Worm (Caenorhabditis elegans) whole organism, L1 larva: ENCODE results near the gene nhr-121.

Experiments
- Y116A8C.19 ChIP-seq: sonication (generic microtip); optimal IDR thresholded peaks from 2 replicates; lab custom pipeline; 2016; ENCODE audit warnings: missing compliant biosample characterization, missing genetic modification characterization, borderline replicate concordance
- alr-1 ChIP-seq: fragments of 200-800 bp; sonication (Bioruptor generic); optimal IDR thresholded peaks from 2 replicates; lab custom pipeline; 2018; ENCODE audit warnings: borderline replicate concordance, mild to moderate bottlenecking, missing genetic modification characterization, missing compliant biosample characterization
- aly-2 ChIP-seq: fragments of 150-350 bp; optimal IDR thresholded peaks from 2 replicates; lab custom pipeline; 2014; ENCODE audit warnings: missing biosample characterization, missing genetic modification characterization
- blmp-1 ChIP-seq: fragments of 150-350 bp; optimal IDR thresholded peaks from 2 replicates; lab custom pipeline; 2014; ENCODE audit warnings: missing biosample characterization, missing genetic modification characterization
- ceh-88 ChIP-seq: fragments of 200-800 bp; sonication (Bioruptor generic); IDR thresholded peaks from 2 replicates; pipeline ENCODE4 v1.3.6; 2022; ENCODE audit warnings: missing genetic modification characterization, missing compliant biosample characterization
- ces-1 ChIP-seq: fragments of 150-350 bp; optimal IDR thresholded peaks from 2 replicates; lab custom pipeline; 2014; ENCODE audit warnings: missing biosample characterization, missing genetic modification reagents, missing genetic modification characterization
- dsc-1 ChIP-seq: sonication (generic microtip); optimal IDR thresholded peaks from 2 replicates; lab custom pipeline; 2016; ENCODE audit warnings: mild to moderate bottlenecking, missing genetic modification characterization, missing compliant biosample characterization
- efl-1 ChIP-seq, 4 experiments: fragments of 150-350 bp; optimal IDR thresholded peaks in 3 of 4; peaks in 1 of 4; 1 replicate in 1 of 4; 2 replicates in 3 of 4; lab custom pipeline; 2014; ENCODE audit warnings: missing biosample characterization in 2 of 4, missing genetic modification characterization in 2 of 4, missing genetic modification reagents in 2 of 4
- egl-27 ChIP-seq, 2 experiments: fragments of 150-350 bp in 1 of 2; sonication (generic microtip); optimal IDR thresholded peaks; 3 replicates each; lab custom pipeline; 2017 to 2018; ENCODE audit warnings: missing biosample characterization in 2 of 2, missing genetic modification characterization in 2 of 2, missing genetic modification reagents in 2 of 2
- elt-3 ChIP-seq, 6 experiments: fragments of 150-350 bp in 1 of 6; sonication (generic microtip); optimal IDR thresholded peaks; 2 replicates each; lab custom pipeline; 2017 to 2018; ENCODE audit warnings: missing biosample characterization in 6 of 6, missing genetic modification characterization in 6 of 6, inconsistent platforms in 1 of 6
- fkh-10 ChIP-seq: sonication (generic microtip); optimal IDR thresholded peaks from 2 replicates; lab custom pipeline; 2017; ENCODE audit warnings: missing biosample characterization, missing genetic modification reagents, missing genetic modification characterization
- fkh-4 ChIP-seq: sonication (generic microtip); optimal IDR thresholded peaks from 2 replicates; lab custom pipeline; 2016; ENCODE audit warnings: missing compliant biosample characterization, missing genetic modification characterization, borderline replicate concordance
- fkh-8 ChIP-seq: sonication (generic microtip); optimal IDR thresholded peaks from 2 replicates; lab custom pipeline; 2016; ENCODE audit warnings: mild to moderate bottlenecking, missing genetic modification characterization, missing compliant biosample characterization
- fos-1 ChIP-seq: fragments of 150-350 bp; optimal IDR thresholded peaks from 2 replicates; lab custom pipeline; 2014; ENCODE audit warnings: missing biosample characterization, missing genetic modification characterization
- grh-1 ChIP-seq: fragments of 200-800 bp; sonication (Bioruptor generic); IDR thresholded peaks from 2 replicates; pipeline ENCODE4 v1.3.6; 2022; ENCODE audit warnings: missing genetic modification reagents, missing genetic modification characterization, missing compliant biosample characterization
- hlh-4 ChIP-seq: sonication (generic microtip); optimal IDR thresholded peaks from 2 replicates; lab custom pipeline; 2016; ENCODE audit warnings: mild to moderate bottlenecking, missing genetic modification characterization, missing compliant biosample characterization
- hpl-2 ChIP-seq: fragments of 150-350 bp; optimal IDR thresholded peaks from 2 replicates; lab custom pipeline; 2014; ENCODE audit warnings: missing biosample characterization, missing genetic modification reagents, missing genetic modification characterization
- irx-1 ChIP-seq: sonication (generic microtip); optimal IDR thresholded peaks from 2 replicates; lab custom pipeline; 2016; ENCODE audit warnings: missing genetic modification characterization, missing compliant biosample characterization
- isw-1 ChIP-seq: fragments of 200-800 bp; sonication (Bioruptor generic); IDR thresholded peaks from 2 replicates; pipeline ENCODE4 v1.3.6; 2022; ENCODE audit warnings: missing genetic modification characterization, missing compliant biosample characterization
- jun-1 ChIP-seq: fragments of 150-350 bp; optimal IDR thresholded peaks from 2 replicates; lab custom pipeline; 2014; ENCODE audit warnings: missing biosample characterization, missing genetic modification reagents, missing genetic modification characterization
- lin-13 ChIP-seq: fragments of 150-350 bp; optimal IDR thresholded peaks from 2 replicates; lab custom pipeline; 2014; ENCODE audit warnings: missing biosample characterization, missing genetic modification reagents, missing genetic modification characterization
- lin-15B ChIP-seq: fragments of 150-350 bp; sonication (generic microtip); optimal IDR thresholded peaks from 3 replicates; lab custom pipeline; 2014; ENCODE audit warnings: missing biosample characterization, missing genetic modification characterization
- lin-35 ChIP-seq, 2 experiments: fragments of 150-350 bp; optimal IDR thresholded peaks; 2 replicates each; lab custom pipeline; 2014; ENCODE audit warnings: missing biosample characterization in 2 of 2, missing genetic modification characterization in 2 of 2, missing genetic modification reagents in 2 of 2
- lsy-2 ChIP-seq, 2 experiments: fragments of 150-350 bp; optimal IDR thresholded peaks; 2 replicates each; lab custom pipeline; 2014; ENCODE audit warnings: missing biosample characterization in 2 of 2, missing genetic modification characterization in 2 of 2
- mab-9 ChIP-seq: fragments of 200-800 bp; sonication (Bioruptor generic); IDR thresholded peaks from 2 replicates; pipeline ENCODE4 v1.3.6; 2022; ENCODE audit warnings: missing genetic modification reagents, missing genetic modification characterization, missing compliant biosample characterization
- mdl-1 ChIP-seq, 2 experiments: fragments of 150-350 bp; optimal IDR thresholded peaks; 2 replicates each; lab custom pipeline; 2014 to 2017; ENCODE audit warnings: missing biosample characterization in 2 of 2, missing genetic modification characterization in 2 of 2, inconsistent platforms in 1 of 2
- nhr-11 ChIP-seq: fragments of 150-350 bp; optimal IDR thresholded peaks from 2 replicates; lab custom pipeline; 2014; ENCODE audit warnings: missing biosample characterization, missing genetic modification characterization
- nhr-12 ChIP-seq: sonication (generic microtip); optimal IDR thresholded peaks from 2 replicates; lab custom pipeline; 2017; ENCODE audit warnings: missing biosample characterization, missing genetic modification characterization
- nhr-19 ChIP-seq: fragments of 200-800 bp; sonication (Bioruptor generic); conservative IDR thresholded peaks from 2 replicates; pipeline ENCODE4 v1.3.6; 2022; ENCODE audit warnings: missing genetic modification characterization, missing compliant biosample characterization
- nhr-20 ChIP-seq: sonication (generic microtip); optimal IDR thresholded peaks from 2 replicates; lab custom pipeline; 2016; ENCODE audit warnings: mild to moderate bottlenecking, missing genetic modification characterization, missing compliant biosample characterization
- nhr-237 ChIP-seq: fragments of 150-350 bp; optimal IDR thresholded peaks from 2 replicates; lab custom pipeline; 2014; ENCODE audit warnings: missing biosample characterization, missing genetic modification characterization
- nhr-28 ChIP-seq: fragments of 150-350 bp; optimal IDR thresholded peaks from 2 replicates; lab custom pipeline; 2014; ENCODE audit warnings: missing biosample characterization, missing genetic modification characterization
- nhr-47 ChIP-seq: sonication (generic microtip); optimal IDR thresholded peaks from 2 replicates; lab custom pipeline; 2016; ENCODE audit warnings: mild to moderate bottlenecking, missing genetic modification characterization, moderate library complexity, missing compliant biosample characterization
- nhr-71 ChIP-seq: sonication (generic microtip); optimal IDR thresholded peaks from 2 replicates; lab custom pipeline; 2016; ENCODE audit warnings: mild to moderate bottlenecking, missing genetic modification characterization, moderate library complexity, missing compliant biosample characterization
- nhr-76 ChIP-seq: sonication (generic microtip); optimal IDR thresholded peaks from 2 replicates; lab custom pipeline; 2017; ENCODE audit warnings: missing biosample characterization, missing genetic modification characterization
- nhr-77 ChIP-seq: fragments of 150-350 bp; optimal IDR thresholded peaks from 2 replicates; lab custom pipeline; 2014; ENCODE audit warnings: missing biosample characterization, missing genetic modification characterization
- nhr-84 ChIP-seq: sonication (generic microtip); optimal IDR thresholded peaks from 2 replicates; lab custom pipeline; 2017; ENCODE audit warnings: missing biosample characterization, missing genetic modification characterization
- nhr-85 ChIP-seq: sonication (generic microtip); peaks from one replicate; lab custom pipeline; 2016; ENCODE audit warnings: missing genetic modification characterization, inconsistent platforms, missing compliant biosample characterization
- nhr-90 ChIP-seq: sonication (generic microtip); optimal IDR thresholded peaks from 2 replicates; lab custom pipeline; 2016; ENCODE audit warnings: mild to moderate bottlenecking, missing genetic modification characterization, missing compliant biosample characterization; ENCODE audit not compliant: poor library complexity
- pax-3 ChIP-seq: fragments of 200-800 bp; sonication (Bioruptor generic); optimal IDR thresholded peaks from 2 replicates; lab custom pipeline; 2018; ENCODE audit warnings: mild to moderate bottlenecking, missing genetic modification characterization, moderate library complexity, missing compliant biosample characterization
- rnt-1 ChIP-seq: sonication (generic microtip); optimal IDR thresholded peaks from 2 replicates; lab custom pipeline; 2016; ENCODE audit warnings: mild to moderate bottlenecking, missing genetic modification characterization, moderate library complexity, missing compliant biosample characterization
- snu-23 ChIP-seq: sonication (generic microtip); optimal IDR thresholded peaks from 2 replicates; lab custom pipeline; 2016; ENCODE audit warnings: missing genetic modification characterization, missing compliant biosample characterization
- sptf-1 ChIP-seq: fragments of 150-350 bp; optimal IDR thresholded peaks from 2 replicates; lab custom pipeline; 2014; ENCODE audit warnings: missing biosample characterization, missing genetic modification characterization
- sup-37 ChIP-seq: fragments of 200-800 bp; sonication (Bioruptor generic); optimal IDR thresholded peaks from 2 replicates; lab custom pipeline; 2018; ENCODE audit warnings: mild to moderate bottlenecking, missing genetic modification characterization, missing compliant biosample characterization
- unc-62 ChIP-seq: fragments of 150-350 bp; optimal IDR thresholded peaks from 2 replicates; lab custom pipeline; 2014; ENCODE audit warnings: missing biosample characterization, missing genetic modification reagents, missing genetic modification characterization
- vab-15 ChIP-seq: sonication (generic microtip); optimal IDR thresholded peaks from 2 replicates; lab custom pipeline; 2017; ENCODE audit warnings: missing genotype, mild to moderate bottlenecking, missing genetic modification characterization, missing compliant biosample characterization
- zag-1 ChIP-seq: fragments of 150-350 bp; optimal IDR thresholded peaks from 2 replicates; lab custom pipeline; 2014; ENCODE audit warnings: missing biosample characterization, missing genetic modification characterization
- zip-4 ChIP-seq: fragments of 200-800 bp; sonication (Bioruptor generic); optimal IDR thresholded peaks from 2 replicates; lab custom pipeline; 2018; ENCODE audit warnings: mild to moderate bottlenecking, missing genetic modification characterization, moderate library complexity, missing compliant biosample characterization
- ztf-4 ChIP-seq: fragments of 150-350 bp; optimal IDR thresholded peaks from 2 replicates; lab custom pipeline; 2014; ENCODE audit warnings: missing biosample characterization, missing genetic modification characterization

Gene nhr-121

ce11 chrIII:2487046-2487760 lies 32.6 kb upstream of the nhr-121 start, which contains the start of gene Y54F10AL.1 (continued):
- TF ChIP-seq efl-1 (optimal IDR thresholded peaks at IDR 0.05; lab: Kevin White, UChicago) = peak; percentile 40 to 57
- TF ChIP-seq efl-1 (GFP tag; optimal IDR thresholded peaks at IDR 0.05 in 1 of 2; lab: Kevin White, UChicago) = peak; percentile 53 to 94
- no peak for TF ChIP-seq hlh-4
- no peak for TF ChIP-seq lin-13 (GFP tag; lab: Kevin White, UChicago)
- TF ChIP-seq nhr-76 (tag; lab: Kevin White, UChicago) = no peak
- TF ChIP-seq fkh-4 (tag; lab: Kevin White, UChicago) = no peak
- no peak for TF ChIP-seq sup-37 (GFP tag; lab: Kevin White, UChicago)
- no peak for TF ChIP-seq nhr-84 (tag; lab: Kevin White, UChicago)
- no peak for TF ChIP-seq zip-4 (GFP tag; lab: Kevin White, UChicago)
- no peak for TF ChIP-seq nhr-237
- no peak for TF ChIP-seq nhr-71 (tag; lab: Kevin White, UChicago)
- no peak for TF ChIP-seq ztf-4
- TF ChIP-seq nhr-90 = no peak
- no peak for TF ChIP-seq alr-1 (tag; lab: Kevin White, UChicago)
- TF ChIP-seq nhr-47 (tag; lab: Kevin White, UChicago) = no peak
- no peak for TF ChIP-seq nhr-77 (tag; lab: Kevin White, UChicago)
- TF ChIP-seq dsc-1 (tag; lab: Kevin White, UChicago) = no peak
- TF ChIP-seq aly-2 (tag; lab: Kevin White, UChicago) = no peak
- TF ChIP-seq sptf-1 (tag; lab: Kevin White, UChicago) = no peak
- no peak for TF ChIP-seq fos-1 (tag; lab: Kevin White, UChicago)
- no peak for TF ChIP-seq nhr-20 (tag; lab: Kevin White, UChicago)
- TF ChIP-seq lin-35 (GFP tag; optimal IDR thresholded peaks at IDR 0.05; lab: Kevin White, UChicago) = peak; percentile 39 to 48
- no peak for TF ChIP-seq Y116A8C.19 (tag; lab: Kevin White, UChicago)
- TF ChIP-seq mdl-1 (tag; optimal IDR thresholded peaks at IDR 0.05; lab: Kevin White, UChicago) = no peak
- no peak for TF ChIP-seq unc-62 (GFP tag; lab: Kevin White, UChicago)
- TF ChIP-seq fkh-8 (tag; lab: Kevin White, UChicago) = no peak
- peak; percentile 29 for TF ChIP-seq blmp-1 (tag; lab: Kevin White, UChicago)
- no peak for TF ChIP-seq egl-27 (tag; optimal IDR thresholded peaks at IDR 0.05; lab: Kevin White, UChicago)
- no peak for TF ChIP-seq mab-9 (GFP tag; lab: Robert Waterston, UW)
- TF ChIP-seq lsy-2 (tag; optimal IDR thresholded peaks at IDR 0.05; lab: Kevin White, UChicago) = peak; percentile 58 to 61
- TF ChIP-seq grh-1 (GFP tag; lab: Robert Waterston, UW) = no peak
- TF ChIP-seq nhr-12 = no peak
- TF ChIP-seq pax-3 = no peak
- no peak for TF ChIP-seq elt-3 (tag; optimal IDR thresholded peaks at IDR 0.05; lab: Kevin White, UChicago)
- no peak for TF ChIP-seq isw-1 (GFP tag; lab: Robert Waterston, UW)
- TF ChIP-seq nhr-19 (GFP tag; lab: Robert Waterston, UW) = no peak
- TF ChIP-seq jun-1 (tag; lab: Kevin White, UChicago) = no peak
- TF ChIP-seq nhr-28 (tag; lab: Kevin White, UChicago) = no peak
- TF ChIP-seq nhr-11 (tag; lab: Kevin White, UChicago) = no peak
- TF ChIP-seq lin-15B (tag; lab: Kevin White, UChicago) = no peak
- no peak for TF ChIP-seq fkh-10 (GFP tag; lab: Kevin White, UChicago)
- no peak for TF ChIP-seq vab-15 (tag; lab: Kevin White, UChicago)
- peak; percentile 44 for TF ChIP-seq snu-23 (GFP tag; lab: Kevin White, UChicago)
- no peak for TF ChIP-seq zag-1 (tag; lab: Kevin White, UChicago)
- no peak for TF ChIP-seq rnt-1
- TF ChIP-seq ces-1 (GFP tag; lab: Kevin White, UChicago) = no peak
- TF ChIP-seq hpl-2 = no peak
- no peak for TF ChIP-seq nhr-85 (tag; lab: Kevin White, UChicago)
- TF ChIP-seq irx-1 (tag; lab: Kevin White, UChicago) = no peak
- no peak for TF ChIP-seq ceh-88 (GFP tag; lab: Robert Waterston, UW)
